Worm (Caenorhabditis elegans): ENCODE measurements around the gene F55F10.1.

Gene F55F10.1

ce11 chrIV:4396052-4396821, 35.6 kb downstream of the F55F10.1 start:
- no peak for TF ChIP-seq ceh-24 (tag; optimal IDR thresholded peaks at IDR 0.05)
- TF ChIP-seq pha-4 (tag; optimal IDR thresholded peaks at IDR 0.05) = no peak
- peak; percentile 95 for TF ChIP-seq ceh-34 (tag; optimal IDR thresholded peaks at IDR 0.05)
- TF ChIP-seq ceh-19 (GFP tag; optimal IDR thresholded peaks at IDR 0.05) = no peak
- no peak for TF ChIP-seq ets-4 (tag; optimal IDR thresholded peaks at IDR 0.05)
- TF ChIP-seq pag-3 (tag; optimal IDR thresholded peaks at IDR 0.05; ENCODE audit: borderline replicate concordance) = no peak
- no peak for TF ChIP-seq che-1 (tag; optimal IDR thresholded peaks at IDR 0.05)
- TF ChIP-seq mec-3 (tag; optimal IDR thresholded peaks at IDR 0.05; ENCODE audit: borderline replicate concordance) = no peak

- TF ChIP-seq pros-1 (tag; optimal IDR thresholded peaks at IDR 0.05) = no peak
- no peak for TF ChIP-seq hlh-30 (tag; optimal IDR thresholded peaks at IDR 0.05; ENCODE audit: insufficient read depth)
- TF ChIP-seq pqm-1 (tag; optimal IDR thresholded peaks at IDR 0.05) = no peak
- TF ChIP-seq ztf-16 (tag; optimal IDR thresholded peaks at IDR 0.05) = no peak
- no peak for TF ChIP-seq tbx-2 (tag; optimal IDR thresholded peaks at IDR 0.05)
- no peak for TF ChIP-seq ceh-18 (tag; optimal IDR thresholded peaks at IDR 0.05)
These were observed 36.5 kb downstream of the F55F10.1 start for ce11 chrIV:4397111-4397510.

ce11 chrIV:4397586-4397985, 36.9 kb downstream of the F55F10.1 start:
- TF ChIP-seq nfya-1 (tag; optimal IDR thresholded peaks at IDR 0.05) = peak; percentile 85
- no peak for TF ChIP-seq hlh-15 (tag; optimal IDR thresholded peaks at IDR 0.05)

- TF ChIP-seq C38D4.7 (GFP tag; optimal IDR thresholded peaks at IDR 0.05) (no peak), odd-2 (tag; optimal IDR thresholded peaks at IDR 0.05) (no peak), F13H6.1 (tag; optimal IDR thresholded peaks at IDR 0.05) (peak; percentile 15), sdc-2 (tag; optimal IDR thresholded peaks at IDR 0.05) (peak; percentile 5), ceh-18 (tag; optimal IDR thresholded peaks at IDR 0.05) (peak; percentile 2), che-1 (tag; optimal IDR thresholded peaks at IDR 0.05) (peak; percentile 19), rnt-1 (tag; optimal IDR thresholded peaks at IDR 0.05) (peak; percentile 54), fax-1 (tag; optimal IDR thresholded peaks at IDR 0.05) (no peak), eyg-1 (tag; optimal IDR thresholded peaks at IDR 0.05) (no peak), elt-2 (tag; optimal IDR thresholded peaks at IDR 0.05) (peak; percentile 28), ceh-31 (tag; optimal IDR thresholded peaks at IDR 0.05) (peak; percentile 26), unc-55 (GFP tag; optimal IDR thresholded peaks at IDR 0.05) (peak; percentile 37), nfya-1 (tag; optimal IDR thresholded peaks at IDR 0.05) (peak; percentile 13)
These were observed 37.8 kb downstream of the F55F10.1 start for ce11 chrIV:4398420-4398819.

ce11 chrIV:4398890-4399289, 38.3 kb downstream of the F55F10.1 start:
- TF ChIP-seq nfya-1 (tag; optimal IDR thresholded peaks at IDR 0.05) = peak; percentile 41
- TF ChIP-seq ceh-45 (GFP tag; IDR thresholded peaks at IDR 0.05) = no peak
- TF ChIP-seq F13H6.1 (tag; optimal IDR thresholded peaks at IDR 0.05) = no peak
- no peak for TF ChIP-seq rnt-1 (tag; optimal IDR thresholded peaks at IDR 0.05)
- TF ChIP-seq gmeb-2 (tag; optimal IDR thresholded peaks at IDR 0.05) = no peak
- no peak for TF ChIP-seq pag-3 (tag; optimal IDR thresholded peaks at IDR 0.05; ENCODE audit: borderline replicate concordance)
- TF ChIP-seq ref-2 (tag; optimal IDR thresholded peaks at IDR 0.05) = no peak

ce11 chrIV:4399418-4400136, 38.9 kb downstream of the F55F10.1 start:
- TF ChIP-seq ceh-34 (tag; optimal IDR thresholded peaks at IDR 0.05) = peak; percentile 23
- peak; percentile 11 for TF ChIP-seq ceh-14 (tag; optimal IDR thresholded peaks at IDR 0.05)
- no peak for TF ChIP-seq eyg-1 (tag; optimal IDR thresholded peaks at IDR 0.05)
- peak; percentile 11 for TF ChIP-seq ref-2 (tag; optimal IDR thresholded peaks at IDR 0.05)
- no peak for TF ChIP-seq nhr-232 (tag; optimal IDR thresholded peaks at IDR 0.05)
- peak; percentile 34 for TF ChIP-seq gmeb-2 (tag; optimal IDR thresholded peaks at IDR 0.05)
- TF ChIP-seq ceh-30 (tag; optimal IDR thresholded peaks at IDR 0.05) = no peak
- no peak for TF ChIP-seq hlh-13 (GFP tag; optimal IDR thresholded peaks at IDR 0.05)
- peak; percentile 33 for TF ChIP-seq ets-4 (tag; optimal IDR thresholded peaks at IDR 0.05)

Data from whole organism, late embryonic.